Worm (Caenorhabditis elegans) whole organism, early embryonic: ENCODE measurements around the gene his-3.

Experiments used
- aly-1 ChIP-seq: sonication (generic microtip); optimal IDR thresholded peaks from 2 replicates; lab custom pipeline; 2016; ENCODE audit warnings: missing genetic modification characterization, missing compliant biosample characterization
- ama-1 ChIP-seq: fragments of 150-350 bp; optimal IDR thresholded peaks from 2 replicates; lab custom pipeline; 2014
- flt-1 ChIP-seq: fragments of 200-800 bp; sonication (Bioruptor generic); IDR thresholded peaks from 2 replicates; pipeline ENCODE4 v1.3.6; 2022; ENCODE audit warnings: missing genetic modification characterization, missing compliant biosample characterization
- hnd-1 ChIP-seq: sonication (generic microtip); optimal IDR thresholded peaks from 2 replicates; lab custom pipeline; 2016; ENCODE audit warnings: missing genetic modification characterization, missing compliant biosample characterization

ce11 chrV:16024917-16025316, 15.7 kb upstream of the his-3 start:
- no peak for TF ChIP-seq aly-1 (tag; lab: Kevin White, UChicago)
- TF ChIP-seq flt-1 (GFP tag; lab: Robert Waterston, UW) = no peak
- TF ChIP-seq ama-1 (lab: Kevin White, UChicago) = no peak
- TF ChIP-seq hnd-1 (tag; lab: Kevin White, UChicago) = no peak
